Fruit fly (Drosophila melanogaster) whole organism, embryonic: ENCODE data around the gene CG17929.
A peak's percentile ranks its signal among the peaks of the same experiment; 100 is the strongest.

Source experiments
- CG10147 ChIP-seq: fragments of 200-800 bp; sonication (Bioruptor generic); optimal IDR thresholded peaks from 2 replicates; lab custom pipeline; 2019; ENCODE audit warnings: missing biosample characterization, mild to moderate bottlenecking, missing genetic modification characterization, moderate library complexity
- CG10543 ChIP-seq: fragments of 200-800 bp; sonication (Bioruptor generic); optimal IDR thresholded peaks from 3 replicates; lab custom pipeline; 2017; ENCODE audit warnings: missing biosample characterization, mild to moderate bottlenecking, missing genetic modification characterization, moderate library complexity
- CG11085 ChIP-seq: fragments of 200-800 bp; sonication (Bioruptor generic); IDR thresholded peaks from 2 replicates; pipeline ENCODE4 v1.3.6; 2022; ENCODE audit warnings: missing biosample characterization, missing genetic modification characterization
- CG11695 ChIP-seq: fragments of 200-800 bp; sonication (Bioruptor generic); IDR thresholded peaks from 3 replicates; pipeline ENCODE4 v1.3.6; 2022; ENCODE audit warnings: missing biosample characterization, missing genetic modification characterization
- CG12659 ChIP-seq: fragments of 200-800 bp; sonication (Bioruptor generic); optimal IDR thresholded peaks from 3 replicates; lab custom pipeline; 2017; ENCODE audit warnings: mild to moderate bottlenecking, missing biosample characterization, missing genetic modification reagents, missing genetic modification characterization
- CG13424 ChIP-seq: fragments of 200-800 bp; sonication (Bioruptor generic); optimal IDR thresholded peaks from 2 replicates; lab custom pipeline; 2019; ENCODE audit warnings: missing biosample characterization, mild to moderate bottlenecking, missing genetic modification characterization, moderate library complexity
- CG14710 ChIP-seq: fragments of 200-800 bp; sonication (Bioruptor generic); optimal IDR thresholded peaks from 3 replicates; lab custom pipeline; 2019; ENCODE audit warnings: missing biosample characterization, mild to moderate bottlenecking, missing genetic modification characterization, moderate library complexity
- CG1832 ChIP-seq: fragments of 200-800 bp; sonication (Bioruptor generic); optimal IDR thresholded peaks from 2 replicates; lab custom pipeline; 2017; ENCODE audit warnings: missing biosample characterization, mild to moderate bottlenecking, missing genetic modification characterization, inconsistent platforms
- CG2116 ChIP-seq: fragments of 200-800 bp; sonication (Bioruptor generic); optimal IDR thresholded peaks from 3 replicates; lab custom pipeline; 2018; ENCODE audit warnings: missing biosample characterization, mild to moderate bottlenecking, missing genetic modification characterization
- CG2199 ChIP-seq: fragments of 200-800 bp; sonication (Bioruptor generic); IDR thresholded peaks from 3 replicates; pipeline ENCODE4 v1.3.6; 2022; ENCODE audit warnings: missing biosample characterization, missing genetic modification characterization
- CG2202 ChIP-seq: fragments of 200-800 bp; sonication (Bioruptor generic); optimal IDR thresholded peaks from 2 replicates; lab custom pipeline; 2018; ENCODE audit warnings: missing biosample characterization, mild to moderate bottlenecking, missing genetic modification characterization
- CG30403 ChIP-seq: fragments of 200-800 bp; sonication (Bioruptor generic); optimal IDR thresholded peaks from 3 replicates; lab custom pipeline; 2016; ENCODE audit warnings: missing biosample characterization, missing genetic modification characterization
- CG31441 ChIP-seq: fragments of 200-800 bp; sonication (Bioruptor generic); IDR thresholded peaks from 2 replicates; pipeline ENCODE4 v1.3.6; 2022; ENCODE audit warnings: missing biosample characterization, missing genetic modification characterization
- CG4282 ChIP-seq: fragments of 200-800 bp; sonication (Bioruptor generic); optimal IDR thresholded peaks from 2 replicates; lab custom pipeline; 2016; ENCODE audit warnings: missing biosample characterization, missing genetic modification characterization
- CG4360 ChIP-seq: fragments of 200-800 bp; sonication (Bioruptor generic); IDR thresholded peaks from 2 replicates; pipeline ENCODE4 v1.3.6; 2022; ENCODE audit warnings: missing biosample characterization, missing genetic modification characterization
- CG4707 ChIP-seq: fragments of 200-800 bp; sonication (Bioruptor generic); optimal IDR thresholded peaks from 2 replicates; lab custom pipeline; 2018; ENCODE audit warnings: missing biosample characterization, mild to moderate bottlenecking, missing genetic modification characterization, moderate library complexity
- CG7745 ChIP-seq: fragments of 200-800 bp; sonication (Bioruptor generic); optimal IDR thresholded peaks from 2 replicates; lab custom pipeline; 2018; ENCODE audit warnings: missing biosample characterization, mild to moderate bottlenecking, missing genetic modification characterization, moderate library complexity
- CG9876 ChIP-seq: fragments of 200-800 bp; sonication (Bioruptor generic); optimal IDR thresholded peaks from 2 replicates; lab custom pipeline; 2016; ENCODE audit warnings: missing biosample characterization, missing genetic modification characterization
- Drgx ChIP-seq: fragments of 200-800 bp; sonication (Bioruptor generic); IDR thresholded peaks from 2 replicates; pipeline ENCODE4 v1.3.6; 2022; ENCODE audit warnings: missing biosample characterization, missing genetic modification characterization
- E2f2 ChIP-seq: fragments of 200-800 bp; sonication (Bioruptor generic); IDR thresholded peaks from 2 replicates; pipeline ENCODE4 v1.3.6; 2022; ENCODE audit warnings: missing biosample characterization, missing genetic modification characterization
- HLH4C ChIP-seq: fragments of 200-800 bp; sonication (Bioruptor generic); IDR thresholded peaks from 3 replicates; pipeline ENCODE4 v1.3.6; 2022; ENCODE audit warnings: missing biosample characterization, missing genetic modification characterization; ENCODE audit not compliant: partially characterized antibody
- HmgD ChIP-seq: fragments of 200-800 bp; sonication (Bioruptor generic); optimal IDR thresholded peaks from 3 replicates; lab custom pipeline; 2016; ENCODE audit warnings: missing biosample characterization, missing genetic modification characterization
- Hr39 ChIP-seq: fragments of >200 bp; optimal IDR thresholded peaks from 2 replicates; lab custom pipeline; 2017
- Hr78 ChIP-seq, 2 experiments: fragments of 200-800 bp in 1 of 2; fragments of >200 bp in 1 of 2; sonication (Bioruptor generic) in 1 of 2; optimal IDR thresholded peaks; 2 replicates each; lab custom pipeline; 2017 to 2019; ENCODE audit warnings: missing biosample characterization in 2 of 2, missing genetic modification characterization in 2 of 2, mild to moderate bottlenecking in 1 of 2, moderate library complexity in 1 of 2
- Lim3 ChIP-seq: fragments of 200-800 bp; sonication (Bioruptor generic); IDR thresholded peaks from 2 replicates; pipeline ENCODE4 v1.3.6; 2022; ENCODE audit warnings: missing biosample characterization, missing genetic modification characterization
- MBD-R2 ChIP-seq: fragments of 200-800 bp; sonication (Bioruptor generic); IDR thresholded peaks from 2 replicates; pipeline ENCODE4 v1.3.6; 2022; ENCODE audit warnings: missing biosample characterization, missing genetic modification characterization
- Med ChIP-seq: fragments of 200-800 bp; sonication (Bioruptor generic); peaks from one replicate; lab custom pipeline; 2016; ENCODE audit warnings: missing biosample characterization, missing genetic modification characterization, mild to moderate bottlenecking, inconsistent platforms, moderate library complexity
- NFAT ChIP-seq: fragments of 200-800 bp; sonication (Bioruptor generic); IDR thresholded peaks from 2 replicates; pipeline ENCODE4 v1.3.6; 2022; ENCODE audit warnings: missing biosample characterization, missing genetic modification characterization
- YL-1 ChIP-seq: fragments of 200-800 bp; sonication (Bioruptor generic); optimal IDR thresholded peaks from 3 replicates; lab custom pipeline; 2017; ENCODE audit warnings: missing biosample characterization, mild to moderate bottlenecking, missing genetic modification characterization
- ac ChIP-seq: fragments of 200-800 bp; sonication (Bioruptor generic); optimal IDR thresholded peaks from 3 replicates; lab custom pipeline; 2017; ENCODE audit warnings: missing biosample characterization, mild to moderate bottlenecking, missing genetic modification characterization
- chinmo ChIP-seq: fragments of 200-800 bp; sonication (Bioruptor generic); IDR thresholded peaks from 4 replicates; pipeline ENCODE4 v1.3.6; 2022; ENCODE audit warnings: missing biosample characterization, missing genetic modification characterization; ENCODE audit not compliant: partially characterized antibody
- crc ChIP-seq: fragments of 200-800 bp; sonication (Bioruptor generic); optimal IDR thresholded peaks from 2 replicates; lab custom pipeline; 2016; ENCODE audit warnings: missing biosample characterization, missing genetic modification characterization
- eve ChIP-seq, 2 experiments: fragments of >200 bp; optimal IDR thresholded peaks; 2 replicates each; lab custom pipeline; 2017; ENCODE audit warnings: missing biosample characterization in 2 of 2, missing genetic modification characterization in 2 of 2
- ftz-f1 ChIP-seq: fragments of 200-800 bp; sonication (Bioruptor generic); optimal IDR thresholded peaks from 2 replicates; lab custom pipeline; 2016; ENCODE audit warnings: missing biosample characterization, missing genetic modification characterization
- grn ChIP-seq: fragments of 200-800 bp; sonication (Bioruptor generic); optimal IDR thresholded peaks from 3 replicates; lab custom pipeline; 2017; ENCODE audit warnings: missing biosample characterization, missing genetic modification characterization
- gro ChIP-seq: fragments of 200-800 bp; sonication (Bioruptor generic); optimal IDR thresholded peaks from 2 replicates; lab custom pipeline; 2016; ENCODE audit warnings: missing biosample characterization, missing genetic modification characterization
- hkb ChIP-seq, 2 experiments: fragments of 200-800 bp in 1 of 2; fragments of >200 bp in 1 of 2; sonication (Bioruptor generic) in 1 of 2; IDR thresholded peaks in 1 of 2; optimal IDR thresholded peaks in 1 of 2; 2 replicates each; pipeline versions ENCODE4 v1.3.6 to Lab custom; 2017 to 2022; ENCODE audit warnings: missing biosample characterization in 1 of 2, missing genetic modification characterization in 1 of 2
- inv ChIP-seq: fragments of 200-800 bp; sonication (Bioruptor generic); IDR thresholded peaks from 2 replicates; pipeline ENCODE4 v1.3.6; 2022; ENCODE audit warnings: missing biosample characterization, missing genetic modification characterization; ENCODE audit not compliant: partially characterized antibody
- prd ChIP-seq, 3 experiments: fragments of >200 bp in 2 of 3; fragments of 200-800 bp in 1 of 3; sonication (Bioruptor generic) in 1 of 3; optimal IDR thresholded peaks in 2 of 3; IDR thresholded peaks in 1 of 3; 2 replicates in 2 of 3; 3 replicates in 1 of 3; pipeline versions ENCODE4 v1.3.6 to Lab custom; 2017 to 2022; ENCODE audit warnings: missing biosample characterization in 1 of 3, missing genetic modification characterization in 1 of 3
- rib ChIP-seq: fragments of 200-800 bp; sonication (Bioruptor generic); IDR thresholded peaks from 2 replicates; pipeline ENCODE4 v1.3.6; 2022; ENCODE audit warnings: missing biosample characterization, missing genetic modification characterization
- sens ChIP-seq: fragments of 200-800 bp; sonication (Bioruptor generic); peaks from one replicate; lab custom pipeline; 2016; ENCODE audit warnings: missing biosample characterization, missing genetic modification characterization
- so ChIP-seq: fragments of 200-800 bp; sonication (Bioruptor generic); IDR thresholded peaks from 3 replicates; pipeline ENCODE4 v1.3.6; 2022; ENCODE audit warnings: missing biosample characterization, missing genetic modification characterization
- sob ChIP-seq: fragments of 200-800 bp; sonication (Bioruptor generic); IDR thresholded peaks from 2 replicates; pipeline ENCODE4 v1.3.6; 2022; ENCODE audit warnings: missing biosample characterization, missing genetic modification characterization
- tna ChIP-seq: fragments of 200-800 bp; sonication (Bioruptor generic); IDR thresholded peaks from 2 replicates; pipeline ENCODE4 v1.3.6; 2022; ENCODE audit warnings: missing biosample characterization, missing genetic modification characterization; ENCODE audit not compliant: partially characterized antibody
- z ChIP-seq: fragments of 200-800 bp; sonication (Bioruptor generic); IDR thresholded peaks from 3 replicates; pipeline ENCODE4 v1.3.6; 2022; ENCODE audit warnings: missing biosample characterization, missing genetic modification characterization

CG17929 gene

DNA sequence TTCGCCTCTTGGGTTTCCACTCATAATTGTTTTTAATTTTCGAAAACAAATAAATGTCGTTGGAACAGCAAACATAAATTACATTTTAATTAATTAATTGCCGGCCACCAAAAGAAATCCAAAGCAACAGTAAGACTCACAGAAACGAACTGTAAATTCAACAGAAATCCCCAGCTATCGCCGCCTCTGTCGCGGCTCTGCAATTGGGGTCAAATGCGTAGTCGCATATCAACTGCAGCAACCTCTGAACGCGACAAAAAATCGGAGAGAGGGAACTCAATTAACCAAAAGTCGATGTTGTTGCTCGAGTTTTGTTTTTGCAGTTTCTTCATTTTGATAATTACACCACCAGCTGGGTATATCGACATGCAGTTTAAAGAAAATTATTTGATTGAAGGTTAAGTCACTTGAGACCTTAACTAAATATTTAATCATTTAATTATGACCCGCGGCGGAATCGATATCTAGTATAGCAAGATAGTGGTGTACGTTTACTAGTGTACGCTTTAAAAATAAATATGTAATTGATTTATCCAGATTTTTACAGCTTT lies 45.8 kb upstream of the CG17929 start:
- TF ChIP-seq ftz-f1 (GFP tag; lab: Kevin White, UChicago) = no peak
- 0 out of 4 replicates have a peak, but pooled peaks have one; percentile 32 for TF ChIP-seq chinmo (GFP tag; lab: Robert Waterston, UW)
- TF ChIP-seq z (GFP tag; lab: Robert Waterston, UW) = 0 out of 3 replicates have a peak, but pooled peaks have one; percentile 31
- TF ChIP-seq Med = peak; percentile 39
- TF ChIP-seq CG4360 (GFP tag; lab: Robert Waterston, UW) = 0 out of 2 replicates have a peak, but pooled peaks have one; percentile 8
- peak; percentile 0 for TF ChIP-seq sens (GFP tag; lab: Kevin White, UChicago)
- TF ChIP-seq CG10543 (GFP tag; lab: Kevin White, UChicago) = no peak
- no peak for TF ChIP-seq crc (GFP tag; lab: Kevin White, UChicago)
- TF ChIP-seq eve (GFP tag; optimal IDR thresholded peaks at IDR 0.05; lab: Kevin White, UChicago) = peak in 1 of 2 experiments; percentile 69
- 0 out of 2 replicates have a peak, but pooled peaks have one; percentile 9 for TF ChIP-seq NFAT (GFP tag; lab: Robert Waterston, UW)
- 0 out of 2 replicates have a peak, but pooled peaks have one; percentile 17 for TF ChIP-seq Drgx
- 0 out of 3 replicates have a peak, but pooled peaks have one; percentile 22 for TF ChIP-seq CG11695
- TF ChIP-seq Hr78 (GFP tag; optimal IDR thresholded peaks at IDR 0.05; lab: Kevin White, UChicago) = peak in 1 of 2 experiments; percentile 94
- TF ChIP-seq CG11085 (GFP tag; lab: Robert Waterston, UW) = no peak
- TF ChIP-seq CG7745 (tag; lab: Kevin White, UChicago) = peak; percentile 87
- peak; percentile 9 for TF ChIP-seq CG13424 (tag; lab: Kevin White, UChicago)
- TF ChIP-seq ac = no peak
- TF ChIP-seq CG2199 (GFP tag; lab: Robert Waterston, UW) = peak; percentile 72; the same call in 2 of the 3 replicates

DNA sequence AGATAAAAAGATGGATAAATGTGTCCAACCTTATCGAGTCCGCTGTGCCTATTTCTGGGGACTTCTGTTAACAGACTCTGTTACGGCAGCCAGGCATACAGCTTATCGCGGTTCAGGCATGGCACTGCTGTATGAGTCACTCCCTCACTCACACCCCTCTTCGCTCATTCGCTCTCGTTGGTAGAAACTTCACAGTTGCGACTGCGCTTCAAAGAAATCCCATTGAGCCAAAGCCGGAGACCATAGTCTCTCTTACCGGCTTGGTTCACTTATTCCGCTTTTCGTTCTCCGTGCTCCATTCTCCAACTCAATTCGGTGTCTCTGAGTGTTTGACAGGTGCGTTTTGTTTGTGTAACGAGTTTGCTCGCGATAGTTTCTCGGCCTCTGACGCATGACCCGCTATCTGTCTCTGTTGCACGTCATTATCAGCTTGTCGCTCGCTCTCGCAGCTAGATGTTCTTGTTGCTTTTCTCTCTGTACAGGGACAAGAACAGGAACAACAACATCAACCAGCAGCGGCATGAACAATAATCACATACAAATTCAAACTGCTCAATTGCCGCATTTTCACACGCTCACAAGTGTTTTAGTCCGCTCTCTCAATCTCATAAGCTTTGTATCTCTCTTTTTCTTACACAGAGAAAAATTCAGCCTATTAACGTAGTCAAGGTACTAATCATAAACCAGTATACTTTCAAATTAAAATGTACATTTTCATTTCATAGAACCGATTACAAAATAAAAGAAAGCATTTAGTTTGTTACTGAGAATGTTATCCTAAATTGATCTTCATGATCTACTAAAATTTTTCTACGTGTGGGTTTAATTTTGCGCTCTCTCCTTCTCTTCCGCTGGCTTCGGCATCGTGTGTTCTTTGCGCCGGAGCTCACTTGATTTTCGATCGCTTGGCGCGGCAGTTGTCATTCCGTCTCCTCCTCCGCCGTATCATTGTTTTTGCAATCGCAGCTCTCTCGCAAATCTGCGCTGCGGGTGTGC lies 45.0 kb upstream of the CG17929 start:
- TF ChIP-seq CG4282 (GFP tag; lab: Kevin White, UChicago) (peak; percentile 99), sob (GFP tag; lab: Robert Waterston, UW) (peak; percentile 100), so (GFP tag; lab: Robert Waterston, UW) (peak; percentile 99), YL-1 (GFP tag; lab: Kevin White, UChicago) (peak; percentile 99), E2f2 (GFP tag; lab: Robert Waterston, UW) (peak; percentile 94), CG31441 (GFP tag; lab: Robert Waterston, UW) (peak; percentile 100), CG14710 (peak; percentile 99), CG10147 (GFP tag; lab: Kevin White, UChicago) (peak; percentile 99), grn (GFP tag; lab: Kevin White, UChicago) (peak; percentile 93), CG4707 (GFP tag; lab: Kevin White, UChicago) (peak; percentile 97), CG12659 (GFP tag; lab: Kevin White, UChicago) (peak; percentile 100), CG1832 (GFP tag; lab: Kevin White, UChicago) (peak; percentile 83), inv (GFP tag; lab: Robert Waterston, UW) (no peak), tna (GFP tag; lab: Robert Waterston, UW) (no peak), CG9876 (peak; percentile 98), HLH4C (GFP tag; lab: Robert Waterston, UW) (no peak), CG2202 (tag; lab: Kevin White, UChicago) (peak; percentile 99), Lim3 (GFP tag; lab: Robert Waterston, UW) (peak; percentile 94; the same call in 1 of the 2 replicates), CG2116 (GFP tag; lab: Kevin White, UChicago) (peak; percentile 93), Hr39 (lab: Kevin White, UChicago) (no peak), hkb (optimal IDR thresholded peaks at IDR 0.05; lab: Kevin White, UChicago) (no peak), hkb (GFP tag; IDR thresholded peaks at IDR 0.05; lab: Robert Waterston, UW) (peak; percentile 100), MBD-R2 (GFP tag; lab: Robert Waterston, UW) (peak; percentile 99), gro (GFP tag; lab: Kevin White, UChicago) (peak; percentile 99), CG30403 (GFP tag; lab: Kevin White, UChicago) (peak; percentile 100), prd (optimal IDR thresholded peaks at IDR 0.05; lab: Kevin White, UChicago) (no peak), prd (GFP tag; IDR thresholded peaks at IDR 0.05; lab: Robert Waterston, UW) (peak; percentile 100), rib (GFP tag; lab: Robert Waterston, UW) (peak; percentile 98), HmgD (peak; percentile 99)
